Fruit fly (Drosophila melanogaster): ENCODE results near the gene vir-1.

- no peak for TF ChIP-seq CG8478 (optimal IDR thresholded peaks at IDR 0.05)
- TF ChIP-seq CTCF (optimal IDR thresholded peaks at IDR 0.05) = no peak
Observed at dm6 chr2L:12404555-12405077, 18.6 kb downstream of the vir-1 start.

All from S2 (cell line).